Fruit fly (Drosophila melanogaster) whole organism: Measurements from ENCODE around the gene CG2247.

Experiments
- EcR ChIP-seq, 2 experiments: fragments of >200 bp; optimal IDR thresholded peaks; 2 replicates each; lab custom pipeline; 2017; ENCODE audit warnings: missing biosample characterization in 2 of 2, missing genetic modification characterization in 2 of 2, missing genetic modification reagents in 2 of 2
- pan ChIP-seq: fragments of >200 bp; optimal IDR thresholded peaks from 2 replicates; lab custom pipeline; 2017
- psq ChIP-seq: fragments of >200 bp; optimal IDR thresholded peaks from 2 replicates; lab custom pipeline; 2017
- usp ChIP-seq: fragments of >200 bp; optimal IDR thresholded peaks from 2 replicates; lab custom pipeline; 2017; ENCODE audit warnings: missing biosample characterization, missing genetic modification characterization, mixed read lengths

- TF ChIP-seq pan (lab: Kevin White, UChicago) (no peak), usp (GFP tag; lab: Kevin White, UChicago) (no peak), EcR (GFP tag; optimal IDR thresholded peaks at IDR 0.05; lab: Kevin White, UChicago) (no peak), psq (lab: Kevin White, UChicago) (no peak)
Measured at dm6 chrX:11576540-11576939, 34.9 kb downstream of the CG2247 start, which contains the start of gene CG11695.
